Fruit fly (Drosophila melanogaster) whole organism, embryonic: ENCODE results near the gene CG6106.
A peak's percentile ranks its signal among the peaks of the same experiment; 100 is the strongest.

Source experiments
- Atf6 ChIP-seq: fragments of 200-800 bp; sonication (Bioruptor generic); IDR thresholded peaks from 2 replicates; pipeline ENCODE4 v1.3.6; 2022; ENCODE audit warnings: missing biosample characterization, missing genetic modification characterization
- Bteb2 ChIP-seq: fragments of 200-800 bp; sonication (Bioruptor generic); optimal IDR thresholded peaks from 2 replicates; lab custom pipeline; 2016; ENCODE audit warnings: missing biosample characterization, missing genetic modification characterization
- CG10147 ChIP-seq: fragments of 200-800 bp; sonication (Bioruptor generic); optimal IDR thresholded peaks from 2 replicates; lab custom pipeline; 2019; ENCODE audit warnings: missing biosample characterization, mild to moderate bottlenecking, missing genetic modification characterization, moderate library complexity
- CG11456 ChIP-seq: fragments of 200-800 bp; sonication (Bioruptor generic); IDR thresholded peaks from 3 replicates; pipeline ENCODE4 v1.3.6; 2022; ENCODE audit warnings: missing biosample characterization, missing genetic modification characterization
- CG12299 ChIP-seq: fragments of 200-800 bp; sonication (Bioruptor generic); optimal IDR thresholded peaks from 2 replicates; lab custom pipeline; 2018; ENCODE audit warnings: missing biosample characterization, mild to moderate bottlenecking, missing genetic modification characterization
- CG15073 ChIP-seq: fragments of 200-800 bp; sonication (Bioruptor generic); optimal IDR thresholded peaks from 2 replicates; lab custom pipeline; 2016; ENCODE audit warnings: missing biosample characterization, missing genetic modification characterization
- CG16863 ChIP-seq: fragments of 200-800 bp; sonication (Bioruptor generic); optimal IDR thresholded peaks from 3 replicates; lab custom pipeline; 2016; ENCODE audit warnings: missing biosample characterization, missing genetic modification characterization
- CG17385 ChIP-seq: fragments of 200-800 bp; sonication (Bioruptor generic); optimal IDR thresholded peaks from 3 replicates; lab custom pipeline; 2018; ENCODE audit warnings: missing biosample characterization, mild to moderate bottlenecking, missing genetic modification characterization
- CG3065 ChIP-seq: fragments of 200-800 bp; sonication (Bioruptor generic); optimal IDR thresholded peaks from 2 replicates; lab custom pipeline; 2016; ENCODE audit warnings: missing biosample characterization, missing genetic modification characterization
- CG34422 ChIP-seq: fragments of 200-800 bp; sonication (Bioruptor generic); IDR thresholded peaks from 3 replicates; pipeline ENCODE4 v1.3.6; 2022; ENCODE audit warnings: missing biosample characterization, missing genetic modification characterization
- CG4282 ChIP-seq: fragments of 200-800 bp; sonication (Bioruptor generic); optimal IDR thresholded peaks from 2 replicates; lab custom pipeline; 2016; ENCODE audit warnings: missing biosample characterization, missing genetic modification characterization
- CG4854 ChIP-seq: fragments of 200-800 bp; sonication (Bioruptor generic); optimal IDR thresholded peaks from 2 replicates; lab custom pipeline; 2016; ENCODE audit warnings: missing biosample characterization, missing genetic modification characterization, inconsistent platforms
- CG6765 ChIP-seq: fragments of 200-800 bp; sonication (Bioruptor generic); optimal IDR thresholded peaks from 3 replicates; lab custom pipeline; 2017; ENCODE audit warnings: missing biosample characterization, mild to moderate bottlenecking, missing genetic modification characterization
- CG6854 ChIP-seq: fragments of 200-800 bp; sonication (Bioruptor generic); optimal IDR thresholded peaks from 3 replicates; lab custom pipeline; 2017; ENCODE audit warnings: missing biosample characterization, mild to moderate bottlenecking, missing genetic modification characterization
- Dbx ChIP-seq: fragments of 200-800 bp; sonication (Bioruptor generic); IDR thresholded peaks from 3 replicates; pipeline ENCODE4 v1.3.6; 2022; ENCODE audit warnings: missing biosample characterization, missing genetic modification characterization
- Deaf1 ChIP-seq: fragments of 200-800 bp; optimal IDR thresholded peaks from 3 replicates; lab custom pipeline; 2019; ENCODE audit warnings: missing biosample characterization, mild to moderate bottlenecking, missing genetic modification characterization, moderate library complexity
- Doc3 ChIP-seq: fragments of 200-800 bp; sonication (Bioruptor generic); IDR thresholded peaks from 3 replicates; pipeline ENCODE4 v1.3.6; 2022; ENCODE audit warnings: missing biosample characterization, missing genetic modification characterization; ENCODE audit not compliant: partially characterized antibody
- Dref ChIP-seq: fragments of 200-800 bp; sonication (Bioruptor generic); IDR thresholded peaks from 2 replicates; pipeline ENCODE4 v1.3.6; 2022; ENCODE audit warnings: missing biosample characterization, missing genetic modification characterization
- E2f1 ChIP-seq: fragments of 200-800 bp; sonication (Bioruptor generic); IDR thresholded peaks from 2 replicates; pipeline ENCODE4 v1.3.6; 2022; ENCODE audit warnings: missing biosample characterization, missing genetic modification characterization
- Gug ChIP-seq: fragments of 200-800 bp; sonication (Bioruptor generic); IDR thresholded peaks from 4 replicates; pipeline ENCODE4 v1.3.6; 2022; ENCODE audit warnings: missing biosample characterization, missing genetic modification characterization
- HLH3B ChIP-seq: fragments of 200-800 bp; sonication (Bioruptor generic); IDR thresholded peaks from 2 replicates; pipeline ENCODE4 v1.3.6; 2022; ENCODE audit warnings: missing biosample characterization, missing genetic modification characterization
- HLH4C ChIP-seq: fragments of 200-800 bp; sonication (Bioruptor generic); IDR thresholded peaks from 3 replicates; pipeline ENCODE4 v1.3.6; 2022; ENCODE audit warnings: missing biosample characterization, missing genetic modification characterization; ENCODE audit not compliant: partially characterized antibody
- Hey ChIP-seq: fragments of 200-800 bp; sonication (Bioruptor generic); optimal IDR thresholded peaks from 3 replicates; lab custom pipeline; 2018; ENCODE audit warnings: missing biosample characterization, mild to moderate bottlenecking, missing genetic modification characterization
- MTF-1 ChIP-seq: fragments of 200-800 bp; sonication (Bioruptor generic); optimal IDR thresholded peaks from 2 replicates; lab custom pipeline; 2018; ENCODE audit warnings: missing biosample characterization, mild to moderate bottlenecking, missing genetic modification characterization, borderline replicate concordance
- NC2α ChIP-seq: fragments of 200-800 bp; sonication (Bioruptor generic); optimal IDR thresholded peaks from 2 replicates; lab custom pipeline; 2016; ENCODE audit warnings: missing biosample characterization, missing genetic modification characterization
- NFAT ChIP-seq: fragments of 200-800 bp; sonication (Bioruptor generic); IDR thresholded peaks from 2 replicates; pipeline ENCODE4 v1.3.6; 2022; ENCODE audit warnings: missing biosample characterization, missing genetic modification characterization
- NfI ChIP-seq: fragments of 200-800 bp; sonication (Bioruptor generic); optimal IDR thresholded peaks from 3 replicates; lab custom pipeline; 2018; ENCODE audit warnings: missing biosample characterization, mild to moderate bottlenecking, missing genetic modification characterization, moderate library complexity
- Oli ChIP-seq: fragments of 200-800 bp; sonication (Bioruptor generic); optimal IDR thresholded peaks from 2 replicates; lab custom pipeline; 2018; ENCODE audit warnings: missing biosample characterization, mild to moderate bottlenecking, missing genetic modification characterization, moderate library complexity
- Sox102F ChIP-seq: fragments of 200-800 bp; sonication (Bioruptor generic); optimal IDR thresholded peaks from 2 replicates; lab custom pipeline; 2018; ENCODE audit warnings: missing biosample characterization, mild to moderate bottlenecking, missing genetic modification characterization, moderate library complexity
- Sry-β ChIP-seq: fragments of 200-800 bp; sonication (Bioruptor generic); optimal IDR thresholded peaks from 2 replicates; lab custom pipeline; 2018; ENCODE audit warnings: missing biosample characterization, mild to moderate bottlenecking, missing genetic modification characterization, moderate library complexity
- ase ChIP-seq: fragments of 200-800 bp; sonication (Bioruptor generic); IDR thresholded peaks from 3 replicates; pipeline ENCODE4 v1.3.6; 2022; ENCODE audit warnings: missing biosample characterization, missing genetic modification characterization
- bab2 ChIP-seq: fragments of 200-800 bp; sonication (Bioruptor generic); optimal IDR thresholded peaks from 2 replicates; lab custom pipeline; 2016; ENCODE audit warnings: missing biosample characterization, missing genetic modification characterization
- bbx ChIP-seq: fragments of 200-800 bp; sonication (Bioruptor generic); IDR thresholded peaks from 2 replicates; pipeline ENCODE4 v1.3.6; 2022; ENCODE audit warnings: missing biosample characterization, missing genetic modification characterization; ENCODE audit not compliant: partially characterized antibody
- cato ChIP-seq: fragments of 200-800 bp; sonication (Bioruptor generic); optimal IDR thresholded peaks from 2 replicates; lab custom pipeline; 2016; ENCODE audit warnings: missing biosample characterization, missing genetic modification characterization, borderline replicate concordance
- corto ChIP-seq: fragments of 200-800 bp; sonication (Bioruptor generic); optimal IDR thresholded peaks from 2 replicates; lab custom pipeline; 2016; ENCODE audit warnings: missing biosample characterization, mild to moderate bottlenecking, missing genetic modification characterization, moderate library complexity
- dati ChIP-seq: fragments of 200-800 bp; sonication (Bioruptor generic); IDR thresholded peaks from 2 replicates; pipeline ENCODE4 v1.3.6; 2022; ENCODE audit warnings: missing biosample characterization, missing genetic modification characterization
- jing ChIP-seq: fragments of 200-800 bp; sonication (Bioruptor generic); optimal IDR thresholded peaks from 2 replicates; lab custom pipeline; 2018; ENCODE audit warnings: missing biosample characterization, mild to moderate bottlenecking, missing genetic modification characterization
- mirr ChIP-seq: fragments of 200-800 bp; sonication (Bioruptor generic); optimal IDR thresholded peaks from 3 replicates; lab custom pipeline; 2018; ENCODE audit warnings: missing biosample characterization, mild to moderate bottlenecking, missing genetic modification characterization
- nom ChIP-seq: fragments of 200-800 bp; sonication (Bioruptor generic); optimal IDR thresholded peaks from 2 replicates; lab custom pipeline; 2017; ENCODE audit warnings: missing biosample characterization, missing genetic modification characterization, mild to moderate bottlenecking, moderate library complexity, missing genetic modification reagents
- org-1 ChIP-seq: fragments of 200-800 bp; sonication (Bioruptor generic); optimal IDR thresholded peaks from 2 replicates; lab custom pipeline; 2017; ENCODE audit warnings: missing biosample characterization, missing genetic modification characterization
- p53 ChIP-seq: fragments of 200-800 bp; sonication (Bioruptor generic); optimal IDR thresholded peaks from 2 replicates; lab custom pipeline; 2016; ENCODE audit warnings: missing biosample characterization, missing genetic modification characterization
- pzg ChIP-seq: fragments of 200-800 bp; sonication (Bioruptor generic); optimal IDR thresholded peaks from 3 replicates; lab custom pipeline; 2018; ENCODE audit warnings: missing biosample characterization, mild to moderate bottlenecking, missing genetic modification characterization, moderate library complexity
- ro ChIP-seq: fragments of 200-800 bp; sonication (Bioruptor generic); IDR thresholded peaks from 2 replicates; pipeline ENCODE4 v1.3.6; 2022; ENCODE audit warnings: missing biosample characterization, missing genetic modification characterization
- slp2 ChIP-seq: fragments of 200-800 bp; sonication (Bioruptor generic); optimal IDR thresholded peaks from 2 replicates; lab custom pipeline; 2016; ENCODE audit warnings: missing biosample characterization, missing genetic modification characterization
- ssp ChIP-seq: fragments of 200-800 bp; sonication (Bioruptor generic); IDR thresholded peaks from 2 replicates; pipeline ENCODE4 v1.3.6; 2022; ENCODE audit warnings: missing biosample characterization, missing genetic modification characterization
- trem ChIP-seq: fragments of 200-800 bp; optimal IDR thresholded peaks from 3 replicates; lab custom pipeline; 2019; ENCODE audit warnings: missing biosample characterization, mild to moderate bottlenecking, missing genetic modification characterization, moderate library complexity
- vfl ChIP-seq: fragments of 200-800 bp; sonication (Bioruptor generic); optimal IDR thresholded peaks from 2 replicates; lab custom pipeline; 2016; ENCODE audit warnings: missing biosample characterization, missing genetic modification characterization
- zen2 ChIP-seq: fragments of 200-800 bp; sonication (Bioruptor generic); IDR thresholded peaks from 3 replicates; pipeline ENCODE4 v1.3.6; 2022; ENCODE audit warnings: missing biosample characterization, missing genetic modification characterization; ENCODE audit not compliant: partially characterized antibody

The CG6106 gene

DNA sequence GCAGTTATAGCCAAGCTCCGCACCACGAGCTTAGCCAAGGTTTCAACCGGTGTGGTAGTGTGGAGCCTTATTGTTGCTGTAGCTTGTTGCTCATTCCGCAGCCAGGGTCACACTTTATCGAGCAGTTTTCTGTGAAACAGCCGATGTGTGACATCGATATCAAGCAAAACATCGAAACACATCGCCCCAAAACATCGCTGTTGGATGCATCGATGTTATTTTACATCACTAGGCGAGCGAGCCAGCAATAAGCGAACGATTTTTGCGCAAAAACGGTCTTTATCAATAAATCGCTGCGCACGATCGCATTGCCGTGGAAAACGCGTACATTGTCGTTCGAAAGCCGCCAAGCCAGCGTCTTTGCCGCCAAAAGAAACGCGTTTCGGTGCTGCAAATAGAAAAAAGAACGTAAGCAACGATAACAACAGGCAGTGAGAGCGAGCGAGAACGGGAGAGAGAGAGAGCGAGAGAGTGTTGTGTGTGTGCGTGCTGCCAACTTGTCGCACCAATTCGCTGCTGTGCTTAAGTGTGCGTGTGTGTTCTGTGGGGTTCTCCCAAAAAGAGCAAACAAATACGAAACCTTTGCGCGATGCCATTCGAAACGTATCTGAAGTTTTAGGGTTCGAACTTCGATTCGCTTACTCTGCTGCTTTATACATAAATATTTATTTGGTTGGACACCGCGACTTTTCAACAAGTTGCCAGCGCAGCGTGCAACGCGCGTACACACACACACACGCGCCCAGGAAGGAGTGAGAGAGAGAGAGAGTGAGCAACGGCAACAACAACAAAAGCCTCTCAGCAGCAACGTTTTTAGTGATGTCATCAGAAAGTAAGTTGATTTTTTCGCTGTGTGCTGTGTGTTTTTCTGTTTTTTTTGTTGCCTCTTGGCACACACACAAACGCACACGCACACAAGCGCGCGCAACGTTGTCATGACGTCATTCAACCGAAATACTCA lies 12.4 kb downstream of the CG6106 start (continued):
- peak; percentile 41 for TF ChIP-seq corto (GFP tag; lab: Kevin White, UChicago)
- TF ChIP-seq Oli = no peak
- peak; percentile 36 for TF ChIP-seq mirr (GFP tag; lab: Kevin White, UChicago)
- TF ChIP-seq E2f1 (GFP tag; lab: Robert Waterston, UW) = no peak
- TF ChIP-seq CG16863 (GFP tag; lab: Kevin White, UChicago) = no peak
- TF ChIP-seq slp2 (GFP tag; lab: Kevin White, UChicago) = no peak
- peak; percentile 94 for TF ChIP-seq Doc3 (GFP tag; lab: Robert Waterston, UW)
- no peak for TF ChIP-seq Bteb2 (GFP tag; lab: Kevin White, UChicago)
- no peak for TF ChIP-seq MTF-1 (GFP tag; lab: Kevin White, UChicago)
- no peak for TF ChIP-seq HLH3B (GFP tag; lab: Robert Waterston, UW)
- no peak for TF ChIP-seq ase (GFP tag; lab: Robert Waterston, UW)
- no peak for TF ChIP-seq CG15073
- peak; percentile 33 for TF ChIP-seq CG12299
- no peak for TF ChIP-seq Sox102F (GFP tag; lab: Kevin White, UChicago)
- TF ChIP-seq NfI (GFP tag; lab: Kevin White, UChicago) = peak; percentile 22
- TF ChIP-seq bbx = peak; percentile 99
- TF ChIP-seq Sry-β (GFP tag; lab: Kevin White, UChicago) = no peak
- no peak for TF ChIP-seq jing (GFP tag; lab: Kevin White, UChicago)
- TF ChIP-seq NC2α (GFP tag; lab: Kevin White, UChicago) = no peak
- peak; percentile 97 for TF ChIP-seq HLH4C (GFP tag; lab: Robert Waterston, UW)
- peak; percentile 56 for TF ChIP-seq NFAT (GFP tag; lab: Robert Waterston, UW)
- TF ChIP-seq CG4854 (GFP tag; lab: Kevin White, UChicago) = no peak
- TF ChIP-seq vfl = peak; percentile 46
- TF ChIP-seq Atf6 (GFP tag; lab: Robert Waterston, UW) = peak; percentile 25; the same call in 1 of the 2 replicates
- no peak for TF ChIP-seq Hey (tag; lab: Kevin White, UChicago)
- peak; percentile 60 for TF ChIP-seq CG6854
- peak; percentile 5 for TF ChIP-seq CG17385 (GFP tag; lab: Kevin White, UChicago)
- peak; percentile 98 for TF ChIP-seq pzg
- peak; percentile 13 for TF ChIP-seq CG10147 (GFP tag; lab: Kevin White, UChicago)
- TF ChIP-seq ro (GFP tag; lab: Robert Waterston, UW) = no peak
- TF ChIP-seq Dbx (GFP tag; lab: Robert Waterston, UW) = peak; percentile 63; the same call in 2 of the 3 replicates
- peak; percentile 66; the same call in 2 of the 4 replicates for TF ChIP-seq Gug
- peak; percentile 72; the same call in 2 of the 3 replicates for TF ChIP-seq CG11456 (GFP tag; lab: Robert Waterston, UW)
- TF ChIP-seq Deaf1 = no peak
- peak; percentile 98 for TF ChIP-seq nom
- TF ChIP-seq ssp (GFP tag; lab: Robert Waterston, UW) = peak; percentile 52
- TF ChIP-seq p53 (GFP tag; lab: Kevin White, UChicago) = peak; percentile 27
- TF ChIP-seq zen2 = peak; percentile 96
- no peak for TF ChIP-seq CG6765 (GFP tag; lab: Kevin White, UChicago)
- TF ChIP-seq CG4282 (GFP tag; lab: Kevin White, UChicago) = peak; percentile 9
- no peak for TF ChIP-seq bab2 (GFP tag; lab: Kevin White, UChicago)
- no peak for TF ChIP-seq dati (GFP tag; lab: Robert Waterston, UW)
- peak; percentile 99 for TF ChIP-seq trem (tag; lab: Kevin White, UChicago)
- peak; percentile 93 for TF ChIP-seq Dref
- no peak for TF ChIP-seq org-1 (GFP tag; lab: Kevin White, UChicago)
- TF ChIP-seq cato (GFP tag; lab: Kevin White, UChicago) = no peak
- 0 out of 3 replicates have a peak, but pooled peaks have one; percentile 14 for TF ChIP-seq CG34422
- no peak for TF ChIP-seq CG3065
